Worm (Caenorhabditis elegans) whole organism, young adult: ENCODE data around the gene Y57A10A.13.

Experiments used
- B0035.1 ChIP-seq: sonication (generic microtip); optimal IDR thresholded peaks from 2 replicates; lab custom pipeline; 2016; ENCODE audit warnings: missing genetic modification characterization, mild to moderate bottlenecking, missing compliant biosample characterization, missing genotype, missing genetic modification reagents
- B0261.1 ChIP-seq: sonication (generic microtip); optimal IDR thresholded peaks from 2 replicates; lab custom pipeline; 2016; ENCODE audit warnings: mild to moderate bottlenecking, missing genetic modification characterization, moderate library complexity, missing compliant biosample characterization
- B0336.3 ChIP-seq: fragments of 200-800 bp; sonication (Bioruptor generic); IDR thresholded peaks from 2 replicates; pipeline ENCODE4 v1.3.6; 2022; ENCODE audit warnings: missing genetic modification characterization, missing compliant biosample characterization
- F33H1.4 ChIP-seq: fragments of 200-800 bp; sonication (Bioruptor generic); IDR thresholded peaks from 2 replicates; pipeline ENCODE4 v1.3.6; 2022; ENCODE audit warnings: missing genetic modification reagents, missing genetic modification characterization, missing compliant biosample characterization
- F39B2.1 ChIP-seq: fragments of 200-800 bp; sonication (Bioruptor generic); IDR thresholded peaks from 2 replicates; pipeline ENCODE4 v1.3.6; 2022; ENCODE audit warnings: missing genetic modification reagents, missing genetic modification characterization, missing compliant biosample characterization
- F52B5.7 ChIP-seq: sonication (generic microtip); optimal IDR thresholded peaks from 2 replicates; lab custom pipeline; 2016; ENCODE audit warnings: mild to moderate bottlenecking, missing genetic modification characterization, missing compliant biosample characterization
- K11D2.4 ChIP-seq: fragments of 200-800 bp; sonication (Bioruptor generic); IDR thresholded peaks from 2 replicates; pipeline ENCODE4 v1.3.6; 2022; ENCODE audit warnings: missing genetic modification reagents, missing genetic modification characterization, missing compliant biosample characterization
- K12H6.12 ChIP-seq: fragments of 200-800 bp; sonication (Bioruptor generic); optimal IDR thresholded peaks from 2 replicates; lab custom pipeline; 2018; ENCODE audit warnings: mild to moderate bottlenecking, missing genetic modification characterization, missing compliant biosample characterization
- Y53G8AR.9 ChIP-seq: fragments of 200-800 bp; sonication (Bioruptor generic); conservative IDR thresholded peaks from 2 replicates; pipeline ENCODE4 v1.3.6; 2022; ENCODE audit warnings: missing genetic modification reagents, missing genetic modification characterization, missing compliant biosample characterization
- ZK185.1 ChIP-seq: sonication (generic microtip); optimal IDR thresholded peaks from 2 replicates; lab custom pipeline; 2016; ENCODE audit warnings: mild to moderate bottlenecking, missing genetic modification characterization, missing compliant biosample characterization; ENCODE audit not compliant: poor library complexity, severe bottlenecking
- attf-5 ChIP-seq: fragments of 200-800 bp; sonication (Bioruptor generic); optimal IDR thresholded peaks from 2 replicates; lab custom pipeline; 2018; ENCODE audit warnings: mild to moderate bottlenecking, missing genetic modification characterization, missing compliant biosample characterization
- bed-1 ChIP-seq: fragments of 200-800 bp; sonication (Bioruptor generic); IDR thresholded peaks from 2 replicates; pipeline ENCODE4 v1.3.6; 2022; ENCODE audit warnings: missing genetic modification reagents, missing genetic modification characterization, missing compliant biosample characterization
- cebp-1 ChIP-seq, 2 experiments: fragments of 200-800 bp in 1 of 2; sonication (Bioruptor generic) in 1 of 2; sonication (generic microtip) in 1 of 2; IDR thresholded peaks in 1 of 2; optimal IDR thresholded peaks in 1 of 2; 2 replicates each; pipeline versions ENCODE4 v1.3.6 to Lab custom; 2017 to 2022; ENCODE audit warnings: missing compliant biosample characterization in 2 of 2, missing genetic modification characterization in 2 of 2, mild to moderate bottlenecking in 1 of 2, missing genetic modification reagents in 1 of 2, moderate library complexity in 1 of 2
- ceh-27 ChIP-seq: fragments of 200-800 bp; sonication (Bioruptor generic); optimal IDR thresholded peaks from 2 replicates; lab custom pipeline; 2018; ENCODE audit warnings: mild to moderate bottlenecking, missing genetic modification characterization, moderate library complexity, missing compliant biosample characterization
- chd-7 ChIP-seq: sonication (generic microtip); optimal IDR thresholded peaks from 2 replicates; lab custom pipeline; 2016; ENCODE audit warnings: mild to moderate bottlenecking, missing genetic modification characterization, moderate library complexity, missing compliant biosample characterization
- die-1 ChIP-seq: sonication (generic microtip); optimal IDR thresholded peaks from 2 replicates; lab custom pipeline; 2016; ENCODE audit warnings: missing genotype, mild to moderate bottlenecking, missing genetic modification characterization, missing compliant biosample characterization
- dox-1 ChIP-seq: fragments of 200-800 bp; sonication (Bioruptor generic); IDR thresholded peaks from 2 replicates; pipeline ENCODE4 v1.3.6; 2022; ENCODE audit warnings: missing genetic modification reagents, missing genetic modification characterization, missing compliant biosample characterization
- egrh-3 ChIP-seq: fragments of 200-800 bp; sonication (Bioruptor generic); IDR thresholded peaks from 2 replicates; pipeline ENCODE4 v1.3.6; 2022; ENCODE audit warnings: missing genetic modification reagents, missing genetic modification characterization, missing compliant biosample characterization
- ekl-4 ChIP-seq: fragments of 200-800 bp; sonication (Bioruptor generic); IDR thresholded peaks from 2 replicates; pipeline ENCODE4 v1.3.6; 2022; ENCODE audit warnings: missing genetic modification reagents, missing genetic modification characterization, missing compliant biosample characterization
- fkh-3 ChIP-seq: sonication (generic microtip); optimal IDR thresholded peaks from 2 replicates; lab custom pipeline; 2016; ENCODE audit warnings: mild to moderate bottlenecking, missing genetic modification characterization, missing compliant biosample characterization
- gei-17 ChIP-seq: fragments of 200-800 bp; sonication (Bioruptor generic); optimal IDR thresholded peaks from 2 replicates; lab custom pipeline; 2018; ENCODE audit warnings: mild to moderate bottlenecking, missing genetic modification characterization, missing compliant biosample characterization
- hmg-1.2 ChIP-seq: fragments of 200-800 bp; sonication (Bioruptor generic); IDR thresholded peaks from 2 replicates; pipeline ENCODE4 v1.3.6; 2022; ENCODE audit warnings: missing genetic modification reagents, missing genetic modification characterization, missing compliant biosample characterization
- hmg-20 ChIP-seq: fragments of 200-800 bp; sonication (Bioruptor generic); IDR thresholded peaks from 2 replicates; pipeline ENCODE4 v1.3.6; 2022; ENCODE audit warnings: missing genetic modification reagents, missing genetic modification characterization, missing compliant biosample characterization
- lin-26 ChIP-seq: fragments of 200-800 bp; sonication (Bioruptor generic); IDR thresholded peaks from 2 replicates; pipeline ENCODE4 v1.3.6; 2022; ENCODE audit warnings: missing genetic modification reagents, missing genetic modification characterization, missing compliant biosample characterization
- lin-35 ChIP-seq, 3 experiments: fragments of 150-350 bp in 2 of 3; sonication (generic microtip) in 1 of 3; optimal IDR thresholded peaks; 2 replicates each; lab custom pipeline; 2014 to 2018; ENCODE audit warnings: missing biosample characterization in 3 of 3, missing genetic modification characterization in 3 of 3, missing genetic modification reagents in 3 of 3
- lin-40 ChIP-seq: sonication (generic microtip); optimal IDR thresholded peaks from 2 replicates; lab custom pipeline; 2016; ENCODE audit warnings: missing genetic modification characterization, mild to moderate bottlenecking, missing compliant biosample characterization, missing genotype, missing genetic modification reagents
- lin-54 ChIP-seq: fragments of 200-800 bp; sonication (Bioruptor generic); optimal IDR thresholded peaks from 2 replicates; lab custom pipeline; 2018; ENCODE audit warnings: mild to moderate bottlenecking, missing genetic modification characterization, missing compliant biosample characterization
- madf-10 ChIP-seq: sonication (generic microtip); optimal IDR thresholded peaks from 2 replicates; lab custom pipeline; 2016; ENCODE audit warnings: mild to moderate bottlenecking, missing genetic modification characterization, missing compliant biosample characterization
- madf-6 ChIP-seq: fragments of 200-800 bp; sonication (Bioruptor generic); IDR thresholded peaks from 2 replicates; pipeline ENCODE4 v1.3.6; 2022; ENCODE audit warnings: missing genetic modification reagents, missing genetic modification characterization, missing compliant biosample characterization
- mcd-1 ChIP-seq: fragments of 200-800 bp; sonication (Bioruptor generic); IDR thresholded peaks from 2 replicates; pipeline ENCODE4 v1.3.6; 2022; ENCODE audit warnings: missing genetic modification reagents, missing genetic modification characterization, missing compliant biosample characterization
- nfyb-1 ChIP-seq: fragments of 200-800 bp; sonication (Bioruptor generic); IDR thresholded peaks from 2 replicates; pipeline ENCODE4 v1.3.6; 2022; ENCODE audit warnings: missing genetic modification reagents, missing genetic modification characterization, missing compliant biosample characterization
- nhr-80 ChIP-seq: sonication (generic microtip); optimal IDR thresholded peaks from 2 replicates; lab custom pipeline; 2016; ENCODE audit warnings: missing genetic modification characterization, missing compliant biosample characterization
- nhr-90 ChIP-seq: sonication (generic microtip); optimal IDR thresholded peaks from 2 replicates; lab custom pipeline; 2016; ENCODE audit warnings: missing genotype, mild to moderate bottlenecking, missing genetic modification characterization, missing compliant biosample characterization
- pha-4 ChIP-seq: fragments of 150-350 bp; sonication (generic microtip); optimal IDR thresholded peaks from 2 replicates; lab custom pipeline; 2014; ENCODE audit warnings: missing biosample characterization, missing genetic modification reagents, missing genetic modification characterization
- rcor-1 ChIP-seq: fragments of 200-800 bp; sonication (Bioruptor generic); IDR thresholded peaks from 2 replicates; pipeline ENCODE4 v1.3.6; 2022; ENCODE audit warnings: missing genetic modification reagents, missing genetic modification characterization, missing compliant biosample characterization
- snpc-4 ChIP-seq, 5 experiments: fragments of 150-350 bp in 1 of 5; sonication (generic microtip) in 4 of 5; optimal IDR thresholded peaks; 2 replicates each; lab custom pipeline; 2014 to 2018; ENCODE audit warnings: missing genetic modification characterization in 5 of 5, missing biosample characterization in 3 of 5, antibody characterized with exemption in 2 of 5, mild to moderate bottlenecking in 2 of 5, missing compliant biosample characterization in 2 of 5, missing genotype in 2 of 5, moderate library complexity in 2 of 5, missing genetic modification reagents in 1 of 5
- tbp1 ChIP-seq: fragments of 200-800 bp; sonication (Bioruptor generic); optimal IDR thresholded peaks from 2 replicates; lab custom pipeline; 2018; ENCODE audit warnings: mild to moderate bottlenecking, missing genetic modification characterization, missing compliant biosample characterization
- zfh-2 ChIP-seq: fragments of 200-800 bp; sonication (Bioruptor generic); conservative IDR thresholded peaks from 2 replicates; pipeline ENCODE4 v1.3.6; 2022; ENCODE audit warnings: missing genetic modification reagents, missing genetic modification characterization, missing compliant biosample characterization
- ztf-18 ChIP-seq: sonication (generic microtip); optimal IDR thresholded peaks from 2 replicates; lab custom pipeline; 2016; ENCODE audit warnings: missing genotype, mild to moderate bottlenecking, missing genetic modification characterization, missing compliant biosample characterization
- ztf-25 ChIP-seq: fragments of 200-800 bp; sonication (Bioruptor generic); IDR thresholded peaks from 2 replicates; pipeline ENCODE4 v1.3.6; 2022; ENCODE audit warnings: missing genetic modification reagents, missing genetic modification characterization, missing compliant biosample characterization
- ztf-26 ChIP-seq: sonication (generic microtip); optimal IDR thresholded peaks from 2 replicates; lab custom pipeline; 2017; ENCODE audit warnings: missing genetic modification characterization, missing compliant biosample characterization

The Y57A10A.13 gene

DNA sequence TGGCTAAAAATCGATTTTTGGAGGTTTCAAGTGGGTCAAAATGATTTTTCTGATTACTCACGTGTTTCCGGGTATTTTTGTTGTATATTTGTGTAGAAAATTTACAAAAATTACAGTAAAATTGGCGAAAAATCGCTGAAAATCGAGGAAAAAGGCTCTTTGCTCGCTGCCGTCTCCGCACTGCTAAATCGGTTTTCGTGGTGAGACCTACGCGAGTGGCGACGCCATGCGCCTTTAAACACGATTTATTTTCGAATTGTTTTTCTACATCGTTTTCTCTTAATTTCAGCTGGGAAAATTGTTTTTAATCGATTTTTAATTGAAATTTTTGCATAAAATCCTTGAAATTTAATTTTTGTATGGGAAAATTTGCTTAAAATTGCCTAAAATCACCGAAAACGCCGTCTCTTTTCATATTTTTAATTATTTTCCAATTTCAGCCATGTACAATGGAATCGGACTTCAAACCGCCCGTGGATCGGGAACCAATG is 40.3 kb upstream of the Y57A10A.13 start, which contains the start of the genes pqn-87 and rsr-2 (continued):
- peak; percentile 83 for TF ChIP-seq F33H1.4 (GFP tag; lab: Robert Waterston, UW)

DNA sequence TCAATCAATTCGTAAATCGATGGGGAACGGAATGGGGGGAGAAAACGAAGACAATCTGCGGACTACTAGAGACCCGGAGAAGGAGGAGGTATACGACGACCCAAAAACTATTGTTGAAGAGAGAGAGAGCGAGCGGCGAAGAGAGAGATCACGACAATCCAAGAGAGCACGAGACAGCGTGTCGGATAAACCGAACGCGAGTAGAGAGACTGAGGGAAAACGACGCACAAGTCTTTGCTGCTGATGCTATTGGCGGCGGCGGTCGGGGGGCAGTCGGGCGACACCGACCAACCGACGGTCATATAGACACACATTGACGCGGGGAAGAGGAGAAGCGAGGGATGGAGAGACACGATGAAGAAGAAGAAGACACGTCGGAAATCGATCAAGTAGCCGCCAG is 37.8 kb upstream of the Y57A10A.13 start:
- TF ChIP-seq die-1 (tag; lab: Kevin White, UChicago), result peak; percentile 36
- no peak for TF ChIP-seq cebp-1 (GFP tag; IDR thresholded peaks at IDR 0.05; lab: Robert Waterston, UW)
- TF ChIP-seq cebp-1 (tag; optimal IDR thresholded peaks at IDR 0.05; lab: Kevin White, UChicago), result peak; percentile 76
- no peak for TF ChIP-seq ztf-25 (GFP tag; lab: Robert Waterston, UW)
- TF ChIP-seq B0035.1 (tag; lab: Kevin White, UChicago), result no peak
- TF ChIP-seq ztf-18 (tag; lab: Kevin White, UChicago), result peak; percentile 33
- TF ChIP-seq madf-6 (GFP tag; lab: Robert Waterston, UW), result no peak
- TF ChIP-seq rcor-1 (GFP tag; lab: Robert Waterston, UW), result peak; percentile 83
- TF ChIP-seq lin-54 (GFP tag; lab: Kevin White, UChicago), result peak; percentile 27
- TF ChIP-seq bed-1 (GFP tag; lab: Robert Waterston, UW), result no peak
- TF ChIP-seq F39B2.1 (GFP tag; lab: Robert Waterston, UW), result no peak
- TF ChIP-seq hmg-1.2 (GFP tag; lab: Robert Waterston, UW), result peak; percentile 78; the same call in 1 of the 2 replicates
- TF ChIP-seq ZK185.1 (tag; lab: Kevin White, UChicago), result no peak
- no peak for TF ChIP-seq pha-4 (tag; lab: Kevin White, UChicago)
- peak; percentile 79 for TF ChIP-seq ekl-4 (GFP tag; lab: Robert Waterston, UW)
- TF ChIP-seq lin-35 (GFP tag; optimal IDR thresholded peaks at IDR 0.05; lab: Kevin White, UChicago), result peak in 1 of 3 experiments; percentile 68
- peak; percentile 62 for TF ChIP-seq snpc-4 (GFP tag; optimal IDR thresholded peaks at IDR 0.05; lab: Kevin White, UChicago)
- TF ChIP-seq snpc-4 (tag; optimal IDR thresholded peaks at IDR 0.05; lab: Kevin White, UChicago), result peak; percentile 50 to 87 (median 81)
- peak; percentile 40 for TF ChIP-seq nhr-80 (tag; lab: Kevin White, UChicago)
- TF ChIP-seq nfyb-1 (GFP tag; lab: Robert Waterston, UW), result peak; percentile 79
- TF ChIP-seq madf-10 (tag; lab: Kevin White, UChicago), result peak; percentile 78
- peak; percentile 67; the same call in 1 of the 2 replicates for TF ChIP-seq K11D2.4
- TF ChIP-seq Y53G8AR.9, result 0 out of 2 replicates have a peak, but pooled peaks have one; percentile 14
- peak; percentile 54 for TF ChIP-seq chd-7 (tag; lab: Kevin White, UChicago)
- peak; percentile 63 for TF ChIP-seq attf-5 (GFP tag; lab: Kevin White, UChicago)
- peak; percentile 30 for TF ChIP-seq F52B5.7 (tag; lab: Kevin White, UChicago)
- TF ChIP-seq egrh-3 (GFP tag; lab: Robert Waterston, UW), result peak; percentile 73
- TF ChIP-seq B0336.3 (GFP tag; lab: Robert Waterston, UW), result peak; percentile 31; the same call in 1 of the 2 replicates
- TF ChIP-seq fkh-3 (tag; lab: Kevin White, UChicago), result no peak
- TF ChIP-seq ztf-26 (tag; lab: Kevin White, UChicago), result peak; percentile 53
- TF ChIP-seq B0261.1 (tag; lab: Kevin White, UChicago), result no peak
- peak; percentile 36 for TF ChIP-seq gei-17 (GFP tag; lab: Kevin White, UChicago)
- TF ChIP-seq nhr-90 (tag; lab: Kevin White, UChicago), result peak; percentile 30
- TF ChIP-seq zfh-2 (GFP tag; lab: Robert Waterston, UW), result peak; percentile 98
- 0 out of 2 replicates have a peak, but pooled peaks have one; percentile 59 for TF ChIP-seq lin-26 (GFP tag; lab: Robert Waterston, UW)
- peak; percentile 19; the same call in 1 of the 2 replicates for TF ChIP-seq hmg-20 (GFP tag; lab: Robert Waterston, UW)
- TF ChIP-seq ceh-27 (GFP tag; lab: Kevin White, UChicago), result peak; percentile 78
- peak; percentile 34 for TF ChIP-seq tbp1 (GFP tag; lab: Kevin White, UChicago)
- TF ChIP-seq mcd-1 (GFP tag; lab: Robert Waterston, UW), result peak; percentile 68
- peak; percentile 75 for TF ChIP-seq dox-1 (GFP tag; lab: Robert Waterston, UW)
- peak; percentile 10; the same call in 1 of the 2 replicates for TF ChIP-seq F33H1.4 (GFP tag; lab: Robert Waterston, UW)
- TF ChIP-seq K12H6.12, result peak; percentile 65
- peak; percentile 73 for TF ChIP-seq lin-40 (tag; lab: Kevin White, UChicago)
